Fruit fly (Drosophila melanogaster) whole organism, wandering third instar larva: Measurements from ENCODE around the gene Tektin-C.

ENCODE experiments used
- Hr83 ChIP-seq: fragments of 200-300 bp; sonication (Bioruptor generic); optimal IDR thresholded peaks from 2 replicates; lab custom pipeline; 2016; ENCODE audit warnings: missing biosample characterization, mild to moderate bottlenecking, missing genetic modification characterization, moderate library complexity; ENCODE audit not compliant: poor library complexity, severe bottlenecking
- Sp1 ChIP-seq: fragments of 200-800 bp; sonication (Bioruptor generic); optimal IDR thresholded peaks from 3 replicates; lab custom pipeline; 2019; ENCODE audit warnings: missing biosample characterization, mild to moderate bottlenecking, missing genetic modification characterization, moderate library complexity
- fru ChIP-seq: fragments of 200-800 bp; sonication (Bioruptor generic); optimal IDR thresholded peaks from 3 replicates; lab custom pipeline; 2016; ENCODE audit warnings: missing biosample characterization, mild to moderate bottlenecking, missing genetic modification characterization
- h ChIP-seq: fragments of 200-800 bp; sonication (Bioruptor generic); optimal IDR thresholded peaks from 3 replicates; lab custom pipeline; 2016; ENCODE audit warnings: missing biosample characterization, mild to moderate bottlenecking, missing genetic modification characterization
- lola ChIP-seq: fragments of >200 bp; optimal IDR thresholded peaks from 2 replicates; lab custom pipeline; 2017; ENCODE audit warnings: missing biosample characterization, missing genetic modification characterization
- pan ChIP-seq: fragments of >200 bp; optimal IDR thresholded peaks from 2 replicates; lab custom pipeline; 2017
- psq ChIP-seq: fragments of 200-800 bp; sonication (Bioruptor generic); optimal IDR thresholded peaks from 3 replicates; lab custom pipeline; 2017; ENCODE audit warnings: missing biosample characterization, mild to moderate bottlenecking, missing genetic modification characterization, moderate library complexity
- sage ChIP-seq: fragments of 200-800 bp; sonication (Bioruptor generic); optimal IDR thresholded peaks from 2 replicates; lab custom pipeline; 2016; ENCODE audit warnings: missing biosample characterization, mild to moderate bottlenecking, missing genetic modification characterization

DNA sequence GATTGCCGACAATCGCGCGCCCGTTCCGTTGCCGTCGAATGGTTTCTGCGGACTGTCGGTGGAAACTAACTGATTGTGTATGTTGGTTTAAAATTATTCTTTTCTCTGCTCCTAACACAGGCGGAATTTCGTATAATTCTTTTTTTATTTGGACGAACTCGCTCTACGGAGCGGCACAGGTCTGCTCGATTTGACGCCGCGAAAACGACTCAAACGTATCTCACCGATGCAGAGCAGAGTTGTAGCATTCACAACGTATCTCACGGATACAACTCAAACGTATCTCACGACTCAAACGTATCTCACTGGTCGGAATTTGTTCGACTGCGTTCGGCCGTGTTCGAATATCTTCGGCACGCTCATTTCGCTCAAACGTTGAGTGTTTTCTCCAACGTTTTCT, 49.1 kb upstream of the Tektin-C start, which contains the start of gene vn:
- TF ChIP-seq h (GFP tag; lab: Kevin White, UChicago) (no peak), Sp1 (GFP tag; lab: Kevin White, UChicago) (no peak), fru (no peak), sage (GFP tag; lab: Kevin White, UChicago) (no peak), psq (no peak), pan (lab: Kevin White, UChicago) (no peak), lola (GFP tag; lab: Kevin White, UChicago) (no peak), Hr83 (no peak)
